Worm (Caenorhabditis elegans) whole organism, L4 larva: ENCODE data around the gene C49F8.14.

Experiments
- D1046.2 ChIP-seq: fragments of 200-800 bp; sonication (Bioruptor generic); IDR thresholded peaks from 2 replicates; pipeline ENCODE4 v1.3.6; 2022; ENCODE audit warnings: missing genetic modification characterization, missing compliant biosample characterization
- F44E2.7 ChIP-seq: fragments of 200-800 bp; sonication (Bioruptor generic); IDR thresholded peaks from 2 replicates; pipeline ENCODE4 v2.1.2; 2022; ENCODE audit warnings: missing genetic modification characterization, missing compliant biosample characterization
- T26A8.4 ChIP-seq: fragments of 200-800 bp; sonication (Bioruptor generic); IDR thresholded peaks from 2 replicates; pipeline ENCODE4 v1.3.6; 2022; ENCODE audit warnings: missing genetic modification characterization, missing compliant biosample characterization
- ama-1 ChIP-seq: fragments of 150-350 bp; optimal IDR thresholded peaks from 2 replicates; lab custom pipeline; 2014; ENCODE audit warnings: inconsistent platforms, mixed read lengths
- arid-1 ChIP-seq: fragments of 200-800 bp; sonication (Bioruptor generic); conservative IDR thresholded peaks from 2 replicates; pipeline ENCODE4 v1.3.6; 2022; ENCODE audit warnings: missing genetic modification reagents, missing genetic modification characterization, missing compliant biosample characterization
- attf-4 ChIP-seq: sonication (generic microtip); optimal IDR thresholded peaks from 3 replicates; lab custom pipeline; 2017; ENCODE audit warnings: missing biosample characterization, missing genetic modification characterization
- ceh-20 ChIP-seq: fragments of 200-800 bp; sonication (Bioruptor generic); IDR thresholded peaks from 2 replicates; pipeline ENCODE4 v1.3.6; 2022; ENCODE audit warnings: missing genetic modification reagents, missing genetic modification characterization, missing compliant biosample characterization
- ctbp-1 ChIP-seq: fragments of 200-800 bp; sonication (Bioruptor generic); IDR thresholded peaks from 2 replicates; pipeline ENCODE4 v1.3.6; 2022; ENCODE audit warnings: missing genetic modification reagents, missing genetic modification characterization, missing compliant biosample characterization
- daf-12 ChIP-seq: fragments of 150-350 bp; optimal IDR thresholded peaks from 2 replicates; lab custom pipeline; 2014; ENCODE audit warnings: missing biosample characterization, missing genetic modification reagents, missing genetic modification characterization
- daf-16 ChIP-seq, 3 experiments: sonication (generic microtip); optimal IDR thresholded peaks; 2 replicates each; lab custom pipeline; 2016 to 2017; ENCODE audit warnings: missing genetic modification characterization in 3 of 3, missing genetic modification reagents in 3 of 3, mild to moderate bottlenecking in 2 of 3, missing compliant biosample characterization in 2 of 3, missing biosample characterization in 1 of 3, moderate library complexity in 1 of 3
- dmd-6 ChIP-seq: fragments of 200-800 bp; sonication (Bioruptor generic); IDR thresholded peaks from 2 replicates; pipeline ENCODE4 v1.3.6; 2022; ENCODE audit warnings: missing genetic modification reagents, missing genetic modification characterization, missing compliant biosample characterization
- dve-1 ChIP-seq: sonication (generic microtip); optimal IDR thresholded peaks from 2 replicates; lab custom pipeline; 2017; ENCODE audit warnings: antibody characterized with exemption, mild to moderate bottlenecking, missing genetic modification characterization, missing compliant biosample characterization; ENCODE audit not compliant: insufficient read depth
- gei-8 ChIP-seq: fragments of 200-800 bp; sonication (Bioruptor generic); optimal IDR thresholded peaks from 2 replicates; lab custom pipeline; 2018; ENCODE audit warnings: mild to moderate bottlenecking, missing genetic modification characterization, missing compliant biosample characterization
- hlh-11 ChIP-seq: fragments of 200-800 bp; sonication (Bioruptor generic); optimal IDR thresholded peaks from 2 replicates; lab custom pipeline; 2018; ENCODE audit warnings: mild to moderate bottlenecking, missing genetic modification characterization, missing compliant biosample characterization
- hlh-30 ChIP-seq: sonication (generic microtip); optimal IDR thresholded peaks from 2 replicates; lab custom pipeline; 2017; ENCODE audit warnings: antibody characterized with exemption, mild to moderate bottlenecking, missing genetic modification characterization, missing compliant biosample characterization; ENCODE audit not compliant: insufficient read depth
- hmg-1.1 ChIP-seq: fragments of 200-800 bp; sonication (Bioruptor generic); IDR thresholded peaks from 2 replicates; pipeline ENCODE4 v1.3.6; 2022; ENCODE audit warnings: missing genetic modification reagents, missing genetic modification characterization, missing compliant biosample characterization
- jun-1 ChIP-seq: fragments of 150-350 bp; optimal IDR thresholded peaks from 2 replicates; lab custom pipeline; 2014; ENCODE audit warnings: missing biosample characterization, missing genetic modification reagents, missing genetic modification characterization
- lim-7 ChIP-seq: fragments of 200-800 bp; sonication (Bioruptor generic); IDR thresholded peaks from 2 replicates; pipeline ENCODE4 v1.3.6; 2022; ENCODE audit warnings: missing genetic modification characterization, missing compliant biosample characterization
- lin-1 ChIP-seq: fragments of 200-800 bp; sonication (Bioruptor generic); IDR thresholded peaks from 2 replicates; pipeline ENCODE4 v1.3.6; 2022; ENCODE audit warnings: missing genetic modification reagents, missing genetic modification characterization, missing compliant biosample characterization
- lin-15B ChIP-seq: fragments of 150-350 bp; sonication (generic microtip); optimal IDR thresholded peaks from 3 replicates; lab custom pipeline; 2014; ENCODE audit warnings: missing biosample characterization, missing genetic modification characterization
- lin-38 ChIP-seq: fragments of 200-800 bp; sonication (Bioruptor generic); IDR thresholded peaks from 2 replicates; pipeline ENCODE4 v1.3.6; 2022; ENCODE audit warnings: missing genetic modification reagents, missing genetic modification characterization, missing compliant biosample characterization
- lsy-2 ChIP-seq, 2 experiments: fragments of 150-350 bp in 1 of 2; sonication (generic microtip) in 1 of 2; optimal IDR thresholded peaks; 2 replicates each; lab custom pipeline; 2014 to 2017; ENCODE audit warnings: missing biosample characterization in 2 of 2, missing genetic modification characterization in 2 of 2
- mdl-1 ChIP-seq, 2 experiments: fragments of 150-350 bp in 1 of 2; sonication (generic microtip) in 1 of 2; optimal IDR thresholded peaks; 2 replicates each; lab custom pipeline; 2014 to 2017; ENCODE audit warnings: missing biosample characterization in 2 of 2, missing genetic modification characterization in 2 of 2
- mxl-2 ChIP-seq: fragments of 200-800 bp; sonication (Bioruptor generic); conservative IDR thresholded peaks from 2 replicates; pipeline ENCODE4 v1.3.6; 2022; ENCODE audit warnings: missing genetic modification reagents, missing genetic modification characterization, missing compliant biosample characterization
- mxl-3 ChIP-seq: fragments of 200-800 bp; sonication (Bioruptor generic); optimal IDR thresholded peaks from 2 replicates; lab custom pipeline; 2018; ENCODE audit warnings: mild to moderate bottlenecking, missing genetic modification characterization, missing compliant biosample characterization
- nhr-10 ChIP-seq: fragments of 150-350 bp; optimal IDR thresholded peaks from 2 replicates; lab custom pipeline; 2014; ENCODE audit warnings: missing biosample characterization, missing genetic modification characterization
- nhr-102 ChIP-seq: sonication (generic microtip); optimal IDR thresholded peaks from 2 replicates; lab custom pipeline; 2016; ENCODE audit warnings: mild to moderate bottlenecking, missing genetic modification characterization, moderate library complexity, missing compliant biosample characterization
- nhr-11 ChIP-seq: fragments of 150-350 bp; optimal IDR thresholded peaks from 2 replicates; lab custom pipeline; 2014; ENCODE audit warnings: missing biosample characterization, missing genetic modification characterization
- nhr-111 ChIP-seq: fragments of 200-800 bp; sonication (Bioruptor generic); optimal IDR thresholded peaks from 2 replicates; lab custom pipeline; 2018; ENCODE audit warnings: mild to moderate bottlenecking, missing genetic modification characterization, missing compliant biosample characterization
- nhr-28 ChIP-seq: fragments of 150-350 bp; optimal IDR thresholded peaks from 2 replicates; lab custom pipeline; 2014; ENCODE audit warnings: missing biosample characterization, missing genetic modification characterization
- nhr-41 ChIP-seq: fragments of 200-800 bp; sonication (Bioruptor generic); IDR thresholded peaks from 2 replicates; pipeline ENCODE4 v1.3.6; 2022; ENCODE audit warnings: missing genetic modification reagents, missing genetic modification characterization, missing compliant biosample characterization
- nhr-48 ChIP-seq: sonication (generic microtip); optimal IDR thresholded peaks from 2 replicates; lab custom pipeline; 2016; ENCODE audit warnings: mild to moderate bottlenecking, missing genetic modification characterization, missing compliant biosample characterization
- nhr-77 ChIP-seq: fragments of 150-350 bp; optimal IDR thresholded peaks from 2 replicates; lab custom pipeline; 2014; ENCODE audit warnings: missing biosample characterization, missing genetic modification characterization
- pha-4 ChIP-seq, 2 experiments: fragments of 150-350 bp in 1 of 2; fragments of 200-800 bp in 1 of 2; sonication (Bioruptor generic) in 1 of 2; IDR thresholded peaks in 1 of 2; optimal IDR thresholded peaks in 1 of 2; 2 replicates each; pipeline versions ENCODE4 v1.3.6 to Lab custom; 2014 to 2022; ENCODE audit warnings: missing genetic modification characterization in 2 of 2, missing genetic modification reagents in 2 of 2, missing biosample characterization in 1 of 2, missing compliant biosample characterization in 1 of 2
- php-3 ChIP-seq: fragments of 200-800 bp; sonication (Bioruptor generic); IDR thresholded peaks from 2 replicates; pipeline ENCODE4 v1.3.6; 2022; ENCODE audit warnings: missing genetic modification reagents, missing genetic modification characterization, missing compliant biosample characterization
- pqm-1 ChIP-seq: sonication (generic microtip); optimal IDR thresholded peaks from 2 replicates; lab custom pipeline; 2017; ENCODE audit warnings: missing biosample characterization, missing genetic modification characterization
- sdz-12 ChIP-seq: fragments of 200-800 bp; sonication (Bioruptor generic); optimal IDR thresholded peaks from 2 replicates; lab custom pipeline; 2018; ENCODE audit warnings: mild to moderate bottlenecking, missing genetic modification characterization, missing compliant biosample characterization
- skn-1 ChIP-seq: fragments of 150-350 bp; optimal IDR thresholded peaks from 2 replicates; lab custom pipeline; 2014; ENCODE audit warnings: missing biosample characterization, missing genetic modification characterization
- tag-97 ChIP-seq: fragments of 200-800 bp; sonication (Bioruptor generic); IDR thresholded peaks from 2 replicates; pipeline ENCODE4 v1.3.6; 2022; ENCODE audit warnings: missing genetic modification characterization, missing compliant biosample characterization
- tra-1 ChIP-seq: fragments of 200-800 bp; sonication (Bioruptor generic); IDR thresholded peaks from 2 replicates; pipeline ENCODE4 v1.3.6; 2022; ENCODE audit warnings: missing genetic modification reagents, missing genetic modification characterization, missing compliant biosample characterization
- zfp-3 ChIP-seq: fragments of 200-800 bp; sonication (Bioruptor generic); conservative IDR thresholded peaks from 2 replicates; pipeline ENCODE4 v1.3.6; 2022; ENCODE audit warnings: missing genetic modification reagents, missing genetic modification characterization, missing compliant biosample characterization

Gene C49F8.14

DNA sequence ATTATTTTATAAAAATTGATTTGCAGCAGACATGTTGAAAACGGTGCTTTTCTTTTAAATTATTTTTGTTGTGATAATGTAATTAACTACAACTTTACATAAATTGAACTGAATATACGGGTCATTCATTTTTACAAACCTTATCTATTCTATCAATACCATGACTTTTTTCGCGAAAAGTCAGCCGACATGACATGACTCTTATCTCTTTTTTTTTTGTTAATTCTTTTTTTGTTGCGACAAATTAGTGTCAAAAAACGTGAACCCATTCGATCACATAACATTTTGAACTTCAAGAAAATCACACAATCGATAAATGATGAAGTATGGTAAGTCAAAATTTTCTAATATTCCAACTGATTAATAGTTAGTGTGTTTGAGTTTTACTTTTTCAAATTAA, 48.7 kb downstream of the C49F8.14 start, which contains the start of gene sir-2.2:
TSS of gene sir-2.2 (plus strand) at position 34 of the 400 bp plus-strand sequence.
- TF ChIP-seq attf-4 (tag; lab: Kevin White, UChicago) (no peak), tra-1 (GFP tag; lab: Robert Waterston, UW) (peak; percentile 57; the same call in 1 of the 2 replicates), lsy-2 (tag; optimal IDR thresholded peaks at IDR 0.05; lab: Kevin White, UChicago) (peak in 1 of 2 experiments; percentile 41), skn-1 (no peak), nhr-41 (GFP tag; lab: Robert Waterston, UW) (0 out of 2 replicates have a peak, but pooled peaks have one; percentile 40), lin-38 (GFP tag; lab: Robert Waterston, UW) (no peak), zfp-3 (peak; percentile 78; the same call in 1 of the 2 replicates), dmd-6 (GFP tag; lab: Robert Waterston, UW) (peak; percentile 89), nhr-28 (tag; lab: Kevin White, UChicago) (peak; percentile 62), pqm-1 (peak; percentile 26), lin-1 (GFP tag; lab: Robert Waterston, UW) (no peak), mxl-3 (GFP tag; lab: Kevin White, UChicago) (no peak), nhr-111 (GFP tag; lab: Kevin White, UChicago) (no peak), sdz-12 (GFP tag; lab: Kevin White, UChicago) (no peak), nhr-10 (tag; lab: Kevin White, UChicago) (no peak), T26A8.4 (GFP tag; lab: Robert Waterston, UW) (peak; percentile 14; the same call in 1 of the 2 replicates), daf-12 (tag; lab: Kevin White, UChicago) (no peak), mdl-1 (tag; optimal IDR thresholded peaks at IDR 0.05; lab: Kevin White, UChicago) (peak in 1 of 2 experiments; percentile 19), hlh-30 (tag; lab: Kevin White, UChicago) (peak; percentile 79), jun-1 (no peak), mxl-2 (no peak), ctbp-1 (GFP tag; lab: Robert Waterston, UW) (no peak), D1046.2 (GFP tag; lab: Robert Waterston, UW) (no peak), ceh-20 (GFP tag; lab: Robert Waterston, UW) (0 out of 2 replicates have a peak, but pooled peaks have one; percentile 15), gei-8 (GFP tag; lab: Kevin White, UChicago) (no peak), nhr-11 (tag; lab: Kevin White, UChicago) (no peak), daf-16 (GFP tag; optimal IDR thresholded peaks at IDR 0.05; lab: Kevin White, UChicago) (no peak), daf-16 (tag; optimal IDR thresholded peaks at IDR 0.05; lab: Kevin White, UChicago) (peak; percentile 54), lim-7 (GFP tag; lab: Robert Waterston, UW) (no peak), ama-1 (lab: Kevin White, UChicago) (no peak), nhr-77 (tag; lab: Kevin White, UChicago) (peak; percentile 42), lin-15B (tag; lab: Kevin White, UChicago) (no peak), hmg-1.1 (GFP tag; lab: Robert Waterston, UW) (no peak), tag-97 (GFP tag; lab: Robert Waterston, UW) (no peak), arid-1 (GFP tag; lab: Robert Waterston, UW) (no peak), pha-4 (GFP tag; IDR thresholded peaks at IDR 0.05; lab: Robert Waterston, UW) (no peak), pha-4 (tag; optimal IDR thresholded peaks at IDR 0.05; lab: Kevin White, UChicago) (no peak), F44E2.7 (GFP tag; lab: Robert Waterston, UW) (no peak), php-3 (GFP tag; lab: Robert Waterston, UW) (0 out of 2 replicates have a peak, but pooled peaks have one; percentile 41), nhr-102 (no peak), hlh-11 (tag; lab: Kevin White, UChicago) (peak; percentile 65), dve-1 (tag; lab: Kevin White, UChicago) (peak; percentile 61), nhr-48 (tag; lab: Kevin White, UChicago) (peak; percentile 39)
